Fruit fly (Drosophila melanogaster) whole organism, wandering third instar larva: ENCODE results near the gene CG31157.

ENCODE experiments used
- Abd-B ChIP-seq: fragments of >200 bp; optimal IDR thresholded peaks from 2 replicates; lab custom pipeline; 2017; ENCODE audit warnings: missing biosample characterization, missing genetic modification characterization
- CG32264 ChIP-seq: fragments of 200-800 bp; sonication (Bioruptor generic); optimal IDR thresholded peaks from 2 replicates; lab custom pipeline; 2016; ENCODE audit warnings: missing biosample characterization, missing genetic modification characterization
- Hnf4 ChIP-seq: fragments of 200-800 bp; sonication (Bioruptor generic); optimal IDR thresholded peaks from 2 replicates; lab custom pipeline; 2016; ENCODE audit warnings: missing biosample characterization, mild to moderate bottlenecking, missing genetic modification characterization
- Hr78 ChIP-seq: fragments of >200 bp; optimal IDR thresholded peaks from 2 replicates; lab custom pipeline; 2017; ENCODE audit warnings: missing biosample characterization, missing genetic modification characterization
- Jra ChIP-seq: sonication (Bioruptor generic); optimal IDR thresholded peaks from 2 replicates; lab custom pipeline; 2016; ENCODE audit warnings: missing biosample characterization, missing genetic modification characterization
- OdsH ChIP-seq: fragments of 200-800 bp; sonication (Bioruptor generic); optimal IDR thresholded peaks from 2 replicates; lab custom pipeline; 2016; ENCODE audit warnings: missing biosample characterization, mild to moderate bottlenecking, missing genetic modification characterization
- Vsx2 ChIP-seq: fragments of 200-300, 225-300 bp; sonication (Bioruptor generic); optimal IDR thresholded peaks from 2 replicates; lab custom pipeline; 2018; ENCODE audit warnings: missing biosample characterization, missing genetic modification characterization; ENCODE audit not compliant: partially characterized antibody
- br ChIP-seq: fragments of 200-800 bp; sonication (Bioruptor generic); optimal IDR thresholded peaks from 2 replicates; lab custom pipeline; 2016; ENCODE audit warnings: missing biosample characterization, missing genetic modification characterization
- dmrt93B ChIP-seq: fragments of 200-800 bp; sonication (Bioruptor generic); optimal IDR thresholded peaks from 2 replicates; lab custom pipeline; 2018; ENCODE audit warnings: missing biosample characterization, mild to moderate bottlenecking, missing genetic modification characterization
- fru ChIP-seq: fragments of 200-800 bp; sonication (Bioruptor generic); optimal IDR thresholded peaks from 3 replicates; lab custom pipeline; 2016; ENCODE audit warnings: missing biosample characterization, mild to moderate bottlenecking, missing genetic modification characterization
- h ChIP-seq: fragments of 200-800 bp; sonication (Bioruptor generic); optimal IDR thresholded peaks from 3 replicates; lab custom pipeline; 2016; ENCODE audit warnings: missing biosample characterization, mild to moderate bottlenecking, missing genetic modification characterization
- jim ChIP-seq: fragments of 175-275, 200-325 bp; sonication (Bioruptor generic); optimal IDR thresholded peaks from 2 replicates; lab custom pipeline; 2016; ENCODE audit warnings: missing biosample characterization, mild to moderate bottlenecking, missing genetic modification characterization
- psq ChIP-seq: fragments of 200-800 bp; sonication (Bioruptor generic); optimal IDR thresholded peaks from 3 replicates; lab custom pipeline; 2017; ENCODE audit warnings: missing biosample characterization, mild to moderate bottlenecking, missing genetic modification characterization, moderate library complexity

DNA sequence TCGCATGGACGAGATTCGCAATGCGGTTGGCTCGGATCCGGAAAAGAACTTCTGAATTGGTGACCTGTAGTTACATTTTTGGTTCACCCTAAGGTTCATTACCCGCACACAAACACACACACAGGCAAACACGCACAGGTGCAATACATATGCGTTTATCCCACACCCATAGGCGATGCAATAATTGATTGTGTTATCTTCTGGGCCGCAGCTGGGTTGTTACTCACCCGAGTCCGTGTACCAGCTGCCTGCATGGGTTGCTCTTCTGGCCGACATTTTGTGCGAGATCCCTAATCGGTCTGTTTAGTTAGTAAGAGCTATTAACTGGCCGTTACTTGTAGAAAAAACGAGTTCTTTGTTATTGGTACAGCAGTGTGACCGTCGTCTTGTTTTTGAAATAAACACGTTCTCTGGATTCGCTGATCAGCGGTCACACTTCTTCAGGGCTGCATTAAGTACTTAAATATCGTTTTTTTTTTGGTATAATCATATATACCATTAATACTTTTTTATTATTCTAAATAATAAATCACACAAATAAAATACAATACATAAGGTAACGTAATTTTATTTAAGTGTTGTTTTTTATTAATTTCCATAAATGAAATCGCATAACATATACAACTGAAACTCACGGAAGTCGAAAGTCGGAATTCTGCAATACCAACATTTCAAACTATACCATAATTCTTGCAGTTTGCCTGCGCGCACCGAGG lies 36.5 kb upstream of the CG31157 start, which contains the start of gene CG8031:
- TF ChIP-seq psq (GFP tag; lab: Kevin White, UChicago) (no peak), OdsH (GFP tag; lab: Kevin White, UChicago) (no peak), Hnf4 (GFP tag; lab: Kevin White, UChicago) (no peak), CG32264 (GFP tag; lab: Kevin White, UChicago) (no peak), fru (peak; percentile 88), br (GFP tag; lab: Kevin White, UChicago) (no peak), h (GFP tag; lab: Kevin White, UChicago) (no peak), Abd-B (GFP tag; lab: Kevin White, UChicago) (no peak), dmrt93B (GFP tag; lab: Kevin White, UChicago) (no peak), Vsx2 (no peak), jim (no peak), Jra (GFP tag; lab: Kevin White, UChicago) (no peak), Hr78 (GFP tag; lab: Kevin White, UChicago) (no peak)
